Worm (Caenorhabditis elegans) whole organism, L1 larva: ENCODE results near the gene R02F11.1.

Experiments used
- Y116A8C.19 ChIP-seq: sonication (generic microtip); optimal IDR thresholded peaks from 2 replicates; lab custom pipeline; 2016; ENCODE audit warnings: missing compliant biosample characterization, missing genetic modification characterization, borderline replicate concordance
- ama-1 ChIP-seq: fragments of 150-350 bp; optimal IDR thresholded peaks from 2 replicates; lab custom pipeline; 2014
- ceh-82 ChIP-seq, 3 experiments: fragments of 150-350 bp in 1 of 3; sonication (generic microtip) in 2 of 3; optimal IDR thresholded peaks; 2 replicates each; lab custom pipeline; 2014 to 2017; ENCODE audit warnings: missing biosample characterization in 3 of 3, missing genetic modification characterization in 3 of 3
- egl-13 ChIP-seq: sonication (generic microtip); optimal IDR thresholded peaks from 2 replicates; lab custom pipeline; 2016; ENCODE audit warnings: missing genotype, missing genetic modification reagents, missing genetic modification characterization, missing compliant biosample characterization
- hlh-17 ChIP-seq: fragments of 200-800 bp; sonication (Bioruptor generic); optimal IDR thresholded peaks from 2 replicates; lab custom pipeline; 2018; ENCODE audit warnings: missing genetic modification characterization, mild to moderate bottlenecking, missing compliant biosample characterization, moderate library complexity, borderline replicate concordance
- lin-39 ChIP-seq: fragments of 150-350 bp; optimal IDR thresholded peaks from 2 replicates; lab custom pipeline; 2014; ENCODE audit warnings: missing biosample characterization, missing genetic modification reagents, missing genetic modification characterization
- mep-1 ChIP-seq: fragments of 150-350 bp; optimal IDR thresholded peaks from 2 replicates; lab custom pipeline; 2014; ENCODE audit warnings: missing biosample characterization, missing genetic modification characterization
- snpc-4 ChIP-seq: fragments of 150-350 bp; optimal IDR thresholded peaks from 2 replicates; lab custom pipeline; 2014; ENCODE audit warnings: missing biosample characterization, missing genetic modification characterization
- unc-130 ChIP-seq: fragments of 150-350 bp; optimal IDR thresholded peaks from 2 replicates; lab custom pipeline; 2017; ENCODE audit warnings: missing biosample characterization, missing genetic modification characterization, inconsistent platforms
- zag-1 ChIP-seq: fragments of 150-350 bp; optimal IDR thresholded peaks from 2 replicates; lab custom pipeline; 2014; ENCODE audit warnings: missing biosample characterization, missing genetic modification characterization

- TF ChIP-seq zag-1 (tag; lab: Kevin White, UChicago) (no peak), ama-1 (lab: Kevin White, UChicago) (peak; percentile 19), egl-13 (tag; lab: Kevin White, UChicago) (peak; percentile 53), Y116A8C.19 (no peak), lin-39 (tag; lab: Kevin White, UChicago) (peak; percentile 20), ceh-82 (tag; optimal IDR thresholded peaks at IDR 0.05; lab: Kevin White, UChicago) (peak; percentile 36 to 89 (median 51)), snpc-4 (peak; percentile 72), mep-1 (tag; lab: Kevin White, UChicago) (peak; percentile 83), unc-130 (tag; lab: Kevin White, UChicago) (peak; percentile 75), hlh-17 (no peak)
Observed at ce11 chrV:4826710-4827380, 26.0 kb downstream of the R02F11.1 start, which contains the start of the genes hsp-6 and C37H5.5.
